Fruit fly (Drosophila melanogaster) Kc167 (cell line): ENCODE data around the gene Snx27.

ENCODE experiments used
- Myc ChIP-seq: fragments of >200 bp; optimal IDR thresholded peaks from 2 replicates; lab custom pipeline; 2017; ENCODE audit warnings: missing external identifiers
- h ChIP-seq: fragments of >200 bp; optimal IDR thresholded peaks from 3 replicates; lab custom pipeline; 2018; ENCODE audit warnings: missing external identifiers
- psq ChIP-seq: fragments of >200 bp; optimal IDR thresholded peaks from 2 replicates; lab custom pipeline; 2017; ENCODE audit warnings: missing external identifiers
- ttk ChIP-seq: sonication (Bioruptor generic); optimal IDR thresholded peaks from 2 replicates; lab custom pipeline; 2017; ENCODE audit warnings: missing external identifiers

DNA sequence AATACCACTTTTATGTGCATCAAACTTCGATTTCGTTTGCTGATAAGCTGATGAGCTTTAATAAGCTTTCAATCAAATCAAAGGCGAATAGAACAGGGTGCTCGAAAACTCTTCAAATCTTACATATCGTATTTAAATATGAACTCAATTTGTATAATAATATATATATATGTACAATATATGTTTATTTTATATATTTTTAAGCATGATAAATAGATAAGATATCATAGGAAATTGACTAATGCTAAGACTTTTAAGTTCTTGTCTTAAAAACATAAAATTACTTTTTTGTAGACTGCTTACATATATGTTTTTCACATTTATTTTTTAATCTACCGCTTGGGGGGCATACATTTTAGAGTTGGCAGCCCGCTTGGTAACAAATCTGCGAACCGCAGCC, 14.1 kb upstream of the Snx27 start, which contains the start of gene CG15772:
- TF ChIP-seq Myc (lab: Kevin White, UChicago) (no peak), h (lab: Kevin White, UChicago) (no peak), psq (lab: Kevin White, UChicago) (no peak), ttk (lab: Kevin White, UChicago) (no peak)
